Worm (Caenorhabditis elegans) whole organism, L4 larva: ENCODE results near the gene srt-11.
A peak's percentile ranks its signal among the peaks of the same experiment; 100 is the strongest.

Experiments
- F10B5.3 ChIP-seq: sonication (generic microtip); optimal IDR thresholded peaks from 2 replicates; lab custom pipeline; 2016; ENCODE audit warnings: mild to moderate bottlenecking, missing genetic modification characterization, missing compliant biosample characterization
- F44E2.7 ChIP-seq: fragments of 200-800 bp; sonication (Bioruptor generic); IDR thresholded peaks from 2 replicates; pipeline ENCODE4 v2.1.2; 2022; ENCODE audit warnings: missing genetic modification characterization, missing compliant biosample characterization
- T20F7.1 ChIP-seq: fragments of 200-800 bp; sonication (Bioruptor generic); optimal IDR thresholded peaks from 2 replicates; lab custom pipeline; 2018; ENCODE audit warnings: mild to moderate bottlenecking, missing genetic modification characterization, missing compliant biosample characterization
- T26A8.4 ChIP-seq: fragments of 200-800 bp; sonication (Bioruptor generic); IDR thresholded peaks from 2 replicates; pipeline ENCODE4 v1.3.6; 2022; ENCODE audit warnings: missing genetic modification characterization, missing compliant biosample characterization
- Y5F2A.4 ChIP-seq: fragments of 200-800 bp; sonication (Bioruptor generic); optimal IDR thresholded peaks from 2 replicates; lab custom pipeline; 2018; ENCODE audit warnings: mild to moderate bottlenecking, missing genetic modification characterization, missing compliant biosample characterization
- ZK546.5 ChIP-seq, 2 experiments: sonication (generic microtip); optimal IDR thresholded peaks; 2 replicates each; lab custom pipeline; 2017; ENCODE audit warnings: missing biosample characterization in 2 of 2, missing genetic modification characterization in 2 of 2
- aha-1 ChIP-seq: fragments of 150-350 bp; peaks from one replicate; lab custom pipeline; 2014; ENCODE audit warnings: missing biosample characterization, missing genetic modification characterization
- ama-1 ChIP-seq: fragments of 150-350 bp; optimal IDR thresholded peaks from 2 replicates; lab custom pipeline; 2014; ENCODE audit warnings: inconsistent platforms, mixed read lengths
- attf-4 ChIP-seq: sonication (generic microtip); optimal IDR thresholded peaks from 3 replicates; lab custom pipeline; 2017; ENCODE audit warnings: missing biosample characterization, missing genetic modification characterization
- ceh-20 ChIP-seq: fragments of 200-800 bp; sonication (Bioruptor generic); IDR thresholded peaks from 2 replicates; pipeline ENCODE4 v1.3.6; 2022; ENCODE audit warnings: missing genetic modification reagents, missing genetic modification characterization, missing compliant biosample characterization
- ces-1 ChIP-seq: fragments of 150-350 bp; sonication (generic microtip); optimal IDR thresholded peaks from 4 replicates; lab custom pipeline; 2014; ENCODE audit warnings: missing biosample characterization, missing genetic modification reagents, missing genetic modification characterization
- cey-2 ChIP-seq: sonication (generic microtip); optimal IDR thresholded peaks from 3 replicates; lab custom pipeline; 2017; ENCODE audit warnings: missing genetic modification characterization, mild to moderate bottlenecking, missing compliant biosample characterization, antibody characterized with exemption, borderline replicate concordance; ENCODE audit not compliant: insufficient read depth
- daf-16 ChIP-seq, 3 experiments: sonication (generic microtip); optimal IDR thresholded peaks; 2 replicates each; lab custom pipeline; 2016 to 2017; ENCODE audit warnings: missing genetic modification characterization in 3 of 3, missing genetic modification reagents in 3 of 3, mild to moderate bottlenecking in 2 of 3, missing compliant biosample characterization in 2 of 3, missing biosample characterization in 1 of 3, moderate library complexity in 1 of 3
- dmd-6 ChIP-seq: fragments of 200-800 bp; sonication (Bioruptor generic); IDR thresholded peaks from 2 replicates; pipeline ENCODE4 v1.3.6; 2022; ENCODE audit warnings: missing genetic modification reagents, missing genetic modification characterization, missing compliant biosample characterization
- dmd-9 ChIP-seq: fragments of 200-800 bp; sonication (Bioruptor generic); IDR thresholded peaks from 2 replicates; pipeline ENCODE4 v1.3.6; 2022; ENCODE audit warnings: missing genetic modification reagents, missing genetic modification characterization, missing compliant biosample characterization
- dve-1 ChIP-seq: sonication (generic microtip); optimal IDR thresholded peaks from 2 replicates; lab custom pipeline; 2017; ENCODE audit warnings: antibody characterized with exemption, mild to moderate bottlenecking, missing genetic modification characterization, missing compliant biosample characterization; ENCODE audit not compliant: insufficient read depth
- egl-27 ChIP-seq: sonication (generic microtip); optimal IDR thresholded peaks from 3 replicates; lab custom pipeline; 2017; ENCODE audit warnings: missing biosample characterization, missing genetic modification reagents, missing genetic modification characterization
- egl-43 ChIP-seq: fragments of 200-800 bp; sonication (Bioruptor generic); IDR thresholded peaks from 2 replicates; pipeline ENCODE4 v1.3.6; 2022; ENCODE audit warnings: missing genetic modification reagents, missing genetic modification characterization, missing compliant biosample characterization
- hlh-30 ChIP-seq: sonication (generic microtip); optimal IDR thresholded peaks from 2 replicates; lab custom pipeline; 2017; ENCODE audit warnings: antibody characterized with exemption, mild to moderate bottlenecking, missing genetic modification characterization, missing compliant biosample characterization; ENCODE audit not compliant: insufficient read depth
- lim-7 ChIP-seq: fragments of 200-800 bp; sonication (Bioruptor generic); IDR thresholded peaks from 2 replicates; pipeline ENCODE4 v1.3.6; 2022; ENCODE audit warnings: missing genetic modification characterization, missing compliant biosample characterization
- lin-1 ChIP-seq: fragments of 200-800 bp; sonication (Bioruptor generic); IDR thresholded peaks from 2 replicates; pipeline ENCODE4 v1.3.6; 2022; ENCODE audit warnings: missing genetic modification reagents, missing genetic modification characterization, missing compliant biosample characterization
- lin-38 ChIP-seq: fragments of 200-800 bp; sonication (Bioruptor generic); IDR thresholded peaks from 2 replicates; pipeline ENCODE4 v1.3.6; 2022; ENCODE audit warnings: missing genetic modification reagents, missing genetic modification characterization, missing compliant biosample characterization
- mdl-1 ChIP-seq, 2 experiments: fragments of 150-350 bp in 1 of 2; sonication (generic microtip) in 1 of 2; optimal IDR thresholded peaks; 2 replicates each; lab custom pipeline; 2014 to 2017; ENCODE audit warnings: missing biosample characterization in 2 of 2, missing genetic modification characterization in 2 of 2
- mep-1 ChIP-seq: fragments of 150-350 bp; sonication (generic microtip); optimal IDR thresholded peaks from 3 replicates; lab custom pipeline; 2014; ENCODE audit warnings: missing biosample characterization, missing genetic modification characterization
- mxl-3 ChIP-seq: fragments of 200-800 bp; sonication (Bioruptor generic); optimal IDR thresholded peaks from 2 replicates; lab custom pipeline; 2018; ENCODE audit warnings: mild to moderate bottlenecking, missing genetic modification characterization, missing compliant biosample characterization
- nhr-10 ChIP-seq: fragments of 150-350 bp; optimal IDR thresholded peaks from 2 replicates; lab custom pipeline; 2014; ENCODE audit warnings: missing biosample characterization, missing genetic modification characterization
- nhr-102 ChIP-seq: sonication (generic microtip); optimal IDR thresholded peaks from 2 replicates; lab custom pipeline; 2016; ENCODE audit warnings: mild to moderate bottlenecking, missing genetic modification characterization, moderate library complexity, missing compliant biosample characterization
- nhr-25 ChIP-seq: sonication (generic microtip); optimal IDR thresholded peaks from 2 replicates; lab custom pipeline; 2017; ENCODE audit warnings: missing genetic modification characterization, mild to moderate bottlenecking, missing compliant biosample characterization, antibody characterized with exemption, moderate library complexity, borderline replicate concordance; ENCODE audit not compliant: insufficient read depth
- nhr-28 ChIP-seq: fragments of 150-350 bp; optimal IDR thresholded peaks from 2 replicates; lab custom pipeline; 2014; ENCODE audit warnings: missing biosample characterization, missing genetic modification characterization
- nhr-41 ChIP-seq: fragments of 200-800 bp; sonication (Bioruptor generic); IDR thresholded peaks from 2 replicates; pipeline ENCODE4 v1.3.6; 2022; ENCODE audit warnings: missing genetic modification reagents, missing genetic modification characterization, missing compliant biosample characterization
- nhr-48 ChIP-seq: sonication (generic microtip); optimal IDR thresholded peaks from 2 replicates; lab custom pipeline; 2016; ENCODE audit warnings: mild to moderate bottlenecking, missing genetic modification characterization, missing compliant biosample characterization
- nhr-76 ChIP-seq: fragments of 150-350 bp; optimal IDR thresholded peaks from 2 replicates; lab custom pipeline; 2014; ENCODE audit warnings: missing biosample characterization, missing genetic modification characterization
- nhr-77 ChIP-seq: fragments of 150-350 bp; optimal IDR thresholded peaks from 2 replicates; lab custom pipeline; 2014; ENCODE audit warnings: missing biosample characterization, missing genetic modification characterization
- pha-4 ChIP-seq, 2 experiments: fragments of 150-350 bp in 1 of 2; fragments of 200-800 bp in 1 of 2; sonication (Bioruptor generic) in 1 of 2; IDR thresholded peaks in 1 of 2; optimal IDR thresholded peaks in 1 of 2; 2 replicates each; pipeline versions ENCODE4 v1.3.6 to Lab custom; 2014 to 2022; ENCODE audit warnings: missing genetic modification characterization in 2 of 2, missing genetic modification reagents in 2 of 2, missing biosample characterization in 1 of 2, missing compliant biosample characterization in 1 of 2
- php-3 ChIP-seq: fragments of 200-800 bp; sonication (Bioruptor generic); IDR thresholded peaks from 2 replicates; pipeline ENCODE4 v1.3.6; 2022; ENCODE audit warnings: missing genetic modification reagents, missing genetic modification characterization, missing compliant biosample characterization
- saeg-2 ChIP-seq: fragments of 200-800 bp; sonication (Bioruptor generic); IDR thresholded peaks from 2 replicates; pipeline ENCODE4 v1.3.6; 2022; ENCODE audit warnings: missing genetic modification reagents, missing genetic modification characterization, missing compliant biosample characterization
- sdz-12 ChIP-seq: fragments of 200-800 bp; sonication (Bioruptor generic); optimal IDR thresholded peaks from 2 replicates; lab custom pipeline; 2018; ENCODE audit warnings: mild to moderate bottlenecking, missing genetic modification characterization, missing compliant biosample characterization
- spr-1 ChIP-seq: sonication (generic microtip); optimal IDR thresholded peaks from 2 replicates; lab custom pipeline; 2016; ENCODE audit warnings: mild to moderate bottlenecking, missing genetic modification characterization, missing compliant biosample characterization
- spr-3 ChIP-seq: fragments of 200-800 bp; sonication (Bioruptor generic); optimal IDR thresholded peaks from 2 replicates; lab custom pipeline; 2018; ENCODE audit warnings: mild to moderate bottlenecking, missing genetic modification characterization, missing compliant biosample characterization
- tra-1 ChIP-seq: fragments of 200-800 bp; sonication (Bioruptor generic); IDR thresholded peaks from 2 replicates; pipeline ENCODE4 v1.3.6; 2022; ENCODE audit warnings: missing genetic modification reagents, missing genetic modification characterization, missing compliant biosample characterization
- unc-130 ChIP-seq: sonication (generic microtip); optimal IDR thresholded peaks from 2 replicates; lab custom pipeline; 2016; ENCODE audit warnings: missing genetic modification reagents, missing genetic modification characterization, missing compliant biosample characterization
- unc-39 ChIP-seq: sonication (generic microtip); optimal IDR thresholded peaks from 2 replicates; lab custom pipeline; 2017; ENCODE audit warnings: missing biosample characterization, missing genetic modification characterization
- vab-7 ChIP-seq: fragments of 200-800 bp; sonication (Bioruptor generic); IDR thresholded peaks from 2 replicates; pipeline ENCODE4 v1.3.6; 2022; ENCODE audit warnings: missing genetic modification reagents, missing genetic modification characterization, missing compliant biosample characterization
- zag-1 ChIP-seq: fragments of 150-350 bp; optimal IDR thresholded peaks from 2 replicates; lab custom pipeline; 2014; ENCODE audit warnings: missing biosample characterization, missing genetic modification characterization

srt-11 gene

ce11 chrII:14819258-14819985, 13.6 kb downstream of the srt-11 start (continued):
- TF ChIP-seq vab-7 (GFP tag; lab: Robert Waterston, UW), result no peak
- TF ChIP-seq nhr-77 (tag; lab: Kevin White, UChicago), result peak; percentile 53
- TF ChIP-seq lim-7 (GFP tag; lab: Robert Waterston, UW), result no peak
- TF ChIP-seq egl-27, result no peak
- no peak for TF ChIP-seq mxl-3 (GFP tag; lab: Kevin White, UChicago)
- no peak for TF ChIP-seq F44E2.7 (GFP tag; lab: Robert Waterston, UW)
- TF ChIP-seq sdz-12 (GFP tag; lab: Kevin White, UChicago), result no peak

- no peak for TF ChIP-seq ces-1 (GFP tag; lab: Kevin White, UChicago)
- TF ChIP-seq aha-1, result peak; percentile 63
- peak; percentile 28 for TF ChIP-seq nhr-28
- TF ChIP-seq attf-4, result no peak
- TF ChIP-seq dve-1 (tag; lab: Kevin White, UChicago), result peak; percentile 8
- no peak for TF ChIP-seq T20F7.1 (GFP tag; lab: Kevin White, UChicago)
- no peak for TF ChIP-seq dmd-9
- no peak for TF ChIP-seq mdl-1 (tag; optimal IDR thresholded peaks at IDR 0.05; lab: Kevin White, UChicago)
- TF ChIP-seq unc-39 (tag; lab: Kevin White, UChicago), result no peak
- no peak for TF ChIP-seq pha-4 (GFP tag; IDR thresholded peaks at IDR 0.05; lab: Robert Waterston, UW)
- TF ChIP-seq pha-4 (tag; optimal IDR thresholded peaks at IDR 0.05; lab: Kevin White, UChicago), result peak; percentile 60
- TF ChIP-seq saeg-2 (GFP tag; lab: Robert Waterston, UW), result no peak
- no peak for TF ChIP-seq zag-1 (tag; lab: Kevin White, UChicago)
- no peak for TF ChIP-seq ZK546.5 (tag; optimal IDR thresholded peaks at IDR 0.05; lab: Kevin White, UChicago)
- no peak for TF ChIP-seq ama-1 (lab: Kevin White, UChicago)
- peak; percentile 40; the same call in 1 of the 2 replicates for TF ChIP-seq dmd-6 (GFP tag; lab: Robert Waterston, UW)
- TF ChIP-seq tra-1, result no peak
- TF ChIP-seq lin-1 (GFP tag; lab: Robert Waterston, UW), result no peak
- TF ChIP-seq spr-3 (GFP tag; lab: Kevin White, UChicago), result no peak
- TF ChIP-seq nhr-25 (tag; lab: Kevin White, UChicago), result no peak
- no peak for TF ChIP-seq nhr-48
- TF ChIP-seq nhr-41, result no peak
- no peak for TF ChIP-seq daf-16 (GFP tag; optimal IDR thresholded peaks at IDR 0.05; lab: Kevin White, UChicago)
- no peak for TF ChIP-seq daf-16 (tag; optimal IDR thresholded peaks at IDR 0.05; lab: Kevin White, UChicago)
- no peak for TF ChIP-seq ceh-20 (GFP tag; lab: Robert Waterston, UW)
- peak; percentile 24 for TF ChIP-seq nhr-77 (tag; lab: Kevin White, UChicago)
- TF ChIP-seq cey-2 (tag; lab: Kevin White, UChicago), result no peak
- TF ChIP-seq spr-1, result no peak
- peak; percentile 1 for TF ChIP-seq hlh-30 (tag; lab: Kevin White, UChicago)
- no peak for TF ChIP-seq lin-38 (GFP tag; lab: Robert Waterston, UW)
- no peak for TF ChIP-seq egl-43
Measured at ce11 chrII:14820460-14820859, 14.7 kb downstream of the srt-11 start.

ce11 chrII:14822419-14822818, 16.6 kb downstream of the srt-11 start:
- TF ChIP-seq nhr-10 (tag; lab: Kevin White, UChicago) (peak; percentile 54), php-3 (GFP tag; lab: Robert Waterston, UW) (0 out of 2 replicates have a peak, but pooled peaks have one; percentile 21), mep-1 (peak; percentile 80), hlh-30 (tag; lab: Kevin White, UChicago) (peak; percentile 79), nhr-48 (peak; percentile 64), daf-16 (GFP tag; optimal IDR thresholded peaks at IDR 0.05; lab: Kevin White, UChicago) (no peak), daf-16 (tag; optimal IDR thresholded peaks at IDR 0.05; lab: Kevin White, UChicago) (peak; percentile 69), lim-7 (GFP tag; lab: Robert Waterston, UW) (no peak), F10B5.3 (tag; lab: Kevin White, UChicago) (no peak), nhr-28 (peak; percentile 88), dmd-9 (no peak), T26A8.4 (no peak), cey-2 (tag; lab: Kevin White, UChicago) (no peak), mdl-1 (tag; optimal IDR thresholded peaks at IDR 0.05; lab: Kevin White, UChicago) (peak in 1 of 2 experiments; percentile 59), Y5F2A.4 (GFP tag; lab: Kevin White, UChicago) (no peak), unc-130 (GFP tag; lab: Kevin White, UChicago) (no peak), nhr-76 (no peak), nhr-102 (tag; lab: Kevin White, UChicago) (peak; percentile 66), lin-38 (GFP tag; lab: Robert Waterston, UW) (no peak), nhr-25 (tag; lab: Kevin White, UChicago) (peak; percentile 78)
